Worm (Caenorhabditis elegans) whole organism, L2 larva: Measurements from ENCODE around the gene C25F9.16.

Experiments
- C34F6.9 ChIP-seq: fragments of 150-350 bp; optimal IDR thresholded peaks from 2 replicates; lab custom pipeline; 2014; ENCODE audit warnings: missing biosample characterization, missing genetic modification characterization
- R02D3.7 ChIP-seq: fragments of 150-350 bp; optimal IDR thresholded peaks from 2 replicates; lab custom pipeline; 2014; ENCODE audit warnings: missing biosample characterization, missing genetic modification characterization
- ZK546.5 ChIP-seq: sonication (generic microtip); optimal IDR thresholded peaks from 2 replicates; lab custom pipeline; 2017; ENCODE audit warnings: missing biosample characterization, missing genetic modification characterization
- alr-1 ChIP-seq: fragments of 150-350 bp; optimal IDR thresholded peaks from 2 replicates; lab custom pipeline; 2014; ENCODE audit warnings: missing biosample characterization, missing genetic modification characterization
- aly-2 ChIP-seq: fragments of 150-350 bp; optimal IDR thresholded peaks from 2 replicates; lab custom pipeline; 2014; ENCODE audit warnings: missing biosample characterization, missing genetic modification characterization
- ama-1 ChIP-seq: fragments of 150-350 bp; optimal IDR thresholded peaks from 2 replicates; lab custom pipeline; 2018; ENCODE audit warnings: inconsistent platforms
- blmp-1 ChIP-seq: sonication (generic microtip); optimal IDR thresholded peaks from 2 replicates; lab custom pipeline; 2017; ENCODE audit warnings: missing genetic modification characterization, mild to moderate bottlenecking, missing compliant biosample characterization, antibody characterized with exemption, moderate library complexity; ENCODE audit not compliant: insufficient read depth
- crh-2 ChIP-seq: sonication (generic microtip); optimal IDR thresholded peaks from 2 replicates; lab custom pipeline; 2017; ENCODE audit warnings: missing biosample characterization, missing genetic modification characterization
- dmd-4 ChIP-seq: sonication (generic microtip); optimal IDR thresholded peaks from 2 replicates; lab custom pipeline; 2017; ENCODE audit warnings: missing biosample characterization, missing genetic modification characterization
- elt-3 ChIP-seq: sonication (generic microtip); optimal IDR thresholded peaks from 2 replicates; lab custom pipeline; 2017; ENCODE audit warnings: missing biosample characterization, missing genetic modification characterization
- fos-1 ChIP-seq: fragments of 150-350 bp; optimal IDR thresholded peaks from 2 replicates; lab custom pipeline; 2014; ENCODE audit warnings: missing biosample characterization, missing genetic modification characterization
- gmeb-1 ChIP-seq: fragments of 150-350 bp; optimal IDR thresholded peaks from 2 replicates; lab custom pipeline; 2014; ENCODE audit warnings: missing biosample characterization, missing genetic modification characterization
- lin-11 ChIP-seq: fragments of 150-350 bp; sonication (generic microtip); optimal IDR thresholded peaks from 2 replicates; lab custom pipeline; 2014; ENCODE audit warnings: missing biosample characterization, missing genetic modification characterization, inconsistent platforms, mixed read lengths
- lin-39 ChIP-seq: fragments of 150-350 bp; optimal IDR thresholded peaks from 2 replicates; lab custom pipeline; 2014; ENCODE audit warnings: missing biosample characterization, missing genetic modification reagents, missing genetic modification characterization
- lsy-2 ChIP-seq, 2 experiments: fragments of 150-350 bp in 1 of 2; sonication (generic microtip) in 1 of 2; optimal IDR thresholded peaks; 2 replicates each; lab custom pipeline; 2014 to 2017; ENCODE audit warnings: missing biosample characterization in 2 of 2, missing genetic modification characterization in 2 of 2
- mab-5 ChIP-seq: fragments of 150-350 bp; optimal IDR thresholded peaks from 2 replicates; lab custom pipeline; 2014; ENCODE audit warnings: missing biosample characterization, missing genetic modification characterization
- mbf-1 ChIP-seq: sonication (generic microtip); optimal IDR thresholded peaks from 2 replicates; lab custom pipeline; 2017; ENCODE audit warnings: missing biosample characterization, missing genetic modification characterization
- mdl-1 ChIP-seq, 2 experiments: fragments of 150-350 bp in 1 of 2; sonication (generic microtip) in 1 of 2; optimal IDR thresholded peaks; 2 replicates each; lab custom pipeline; 2017; ENCODE audit warnings: missing biosample characterization in 2 of 2, missing genetic modification characterization in 2 of 2
- nhr-10 ChIP-seq: sonication (generic microtip); optimal IDR thresholded peaks from 2 replicates; lab custom pipeline; 2017; ENCODE audit warnings: missing biosample characterization, missing genetic modification characterization
- nhr-11 ChIP-seq: fragments of 150-350 bp; optimal IDR thresholded peaks from 2 replicates; lab custom pipeline; 2014; ENCODE audit warnings: missing biosample characterization, missing genetic modification characterization
- nhr-12 ChIP-seq: fragments of 150-350 bp; optimal IDR thresholded peaks from 2 replicates; lab custom pipeline; 2014; ENCODE audit warnings: missing biosample characterization, missing genetic modification characterization
- nhr-129 ChIP-seq: fragments of 150-350 bp; optimal IDR thresholded peaks from 2 replicates; lab custom pipeline; 2014; ENCODE audit warnings: missing biosample characterization, missing genetic modification characterization
- nhr-23 ChIP-seq: fragments of 150-350 bp; optimal IDR thresholded peaks from 2 replicates; lab custom pipeline; 2014; ENCODE audit warnings: missing biosample characterization, missing genetic modification reagents, missing genetic modification characterization
- nhr-237 ChIP-seq: fragments of 150-350 bp; optimal IDR thresholded peaks from 2 replicates; lab custom pipeline; 2014; ENCODE audit warnings: missing biosample characterization, missing genetic modification characterization
- nhr-25 ChIP-seq: fragments of 150-350 bp; sonication (generic microtip); optimal IDR thresholded peaks from 3 replicates; lab custom pipeline; 2014; ENCODE audit warnings: missing biosample characterization, missing genetic modification characterization
- nhr-77 ChIP-seq: fragments of 150-350 bp; optimal IDR thresholded peaks from 2 replicates; lab custom pipeline; 2014; ENCODE audit warnings: missing biosample characterization, missing genetic modification characterization
- peb-1 ChIP-seq: fragments of 150-350 bp; optimal IDR thresholded peaks from 2 replicates; lab custom pipeline; 2014; ENCODE audit warnings: missing biosample characterization, missing genetic modification characterization
- sem-4 ChIP-seq: fragments of 150-350 bp; optimal IDR thresholded peaks from 2 replicates; lab custom pipeline; 2014; ENCODE audit warnings: missing biosample characterization, missing genetic modification reagents, missing genetic modification characterization
- sma-3 ChIP-seq: sonication (generic microtip); optimal IDR thresholded peaks from 2 replicates; lab custom pipeline; 2016; ENCODE audit warnings: missing genetic modification reagents, missing genetic modification characterization, missing compliant biosample characterization
- sma-9 ChIP-seq, 2 experiments: fragments of 150-350 bp in 1 of 2; sonication (generic microtip) in 1 of 2; optimal IDR thresholded peaks; 2 replicates each; lab custom pipeline; 2014 to 2016; ENCODE audit warnings: missing genetic modification characterization in 2 of 2, mild to moderate bottlenecking in 1 of 2, missing biosample characterization in 1 of 2, missing compliant biosample characterization in 1 of 2, missing genetic modification reagents in 1 of 2, moderate library complexity in 1 of 2
- unc-55 ChIP-seq: fragments of 150-350 bp; sonication (generic microtip); optimal IDR thresholded peaks from 3 replicates; lab custom pipeline; 2014; ENCODE audit warnings: missing biosample characterization, missing genetic modification reagents, missing genetic modification characterization
- unc-62 ChIP-seq: fragments of 150-350 bp; optimal IDR thresholded peaks from 2 replicates; lab custom pipeline; 2014; ENCODE audit warnings: missing biosample characterization, missing genetic modification reagents, missing genetic modification characterization
- zag-1 ChIP-seq: fragments of 150-350 bp; optimal IDR thresholded peaks from 2 replicates; lab custom pipeline; 2014; ENCODE audit warnings: missing biosample characterization, missing genetic modification characterization
- ztf-11 ChIP-seq: sonication (generic microtip); optimal IDR thresholded peaks from 2 replicates; lab custom pipeline; 2017; ENCODE audit warnings: missing biosample characterization, missing genetic modification characterization
- ztf-4 ChIP-seq: fragments of 150-350 bp; optimal IDR thresholded peaks from 2 replicates; lab custom pipeline; 2014; ENCODE audit warnings: missing biosample characterization, missing genetic modification characterization

The C25F9.16 gene

DNA sequence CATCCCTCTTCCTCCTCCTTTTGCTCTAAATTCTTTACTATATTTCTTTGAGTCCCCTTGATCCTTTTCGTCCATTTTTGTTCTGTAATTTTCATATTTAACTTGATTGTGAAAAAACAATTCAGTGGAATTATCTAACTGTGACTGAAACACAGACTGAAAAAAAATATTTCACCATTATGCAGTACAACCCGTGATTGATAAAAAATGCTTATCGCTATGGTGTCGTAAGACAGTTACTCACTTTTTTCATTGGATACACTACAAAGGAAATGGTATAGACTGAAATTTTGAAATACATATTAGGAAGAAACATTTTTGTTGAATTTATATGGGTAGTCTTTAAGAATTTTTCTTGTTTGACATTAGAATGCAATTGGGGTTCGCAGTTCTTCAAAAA is 33.4 kb downstream of the C25F9.16 start, which contains the start of gene Y43F8B.23:
TSS of gene Y43F8B.23 (minus strand) at position 75 of the 400 bp plus-strand sequence.
- TF ChIP-seq crh-2 (tag; lab: Kevin White, UChicago) = peak; percentile 14
- TF ChIP-seq fos-1 (tag; lab: Kevin White, UChicago) = peak; percentile 92
- peak; percentile 2 for TF ChIP-seq gmeb-1 (tag; lab: Kevin White, UChicago)
- no peak for TF ChIP-seq lin-11 (tag; lab: Kevin White, UChicago)

DNA sequence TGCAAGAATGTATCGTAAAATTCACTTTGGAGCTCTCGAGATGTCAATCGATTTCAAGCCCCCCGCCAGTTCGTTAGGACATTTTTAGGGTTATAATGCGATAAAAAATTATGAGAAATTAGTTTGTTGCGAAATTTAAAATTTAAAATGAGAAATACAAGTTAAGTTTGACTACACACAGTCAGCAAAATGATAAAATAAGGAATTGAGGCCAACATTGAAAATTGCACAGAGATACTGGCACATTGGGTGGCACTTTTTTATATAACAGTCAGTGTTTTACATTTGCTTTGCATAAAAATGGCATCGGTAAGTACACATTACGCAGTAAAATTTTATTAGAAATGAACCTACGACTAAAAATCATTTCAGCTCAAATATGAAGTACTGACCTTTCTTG is 33.9 kb downstream of the C25F9.16 start, which contains the start of gene Y43F8B.12:
TSS of gene Y43F8B.12 (plus strand) at position 301 of the 400 bp plus-strand sequence.
- no peak for TF ChIP-seq ZK546.5
- TF ChIP-seq sma-3 = no peak
- TF ChIP-seq unc-62 (GFP tag; lab: Kevin White, UChicago) = no peak
- no peak for TF ChIP-seq nhr-129 (tag; lab: Kevin White, UChicago)
- no peak for TF ChIP-seq alr-1 (tag; lab: Kevin White, UChicago)
- no peak for TF ChIP-seq dmd-4 (tag; lab: Kevin White, UChicago)
- TF ChIP-seq aly-2 (tag; lab: Kevin White, UChicago) = no peak
- TF ChIP-seq ztf-11 (tag; lab: Kevin White, UChicago) = no peak
- TF ChIP-seq nhr-237 (tag; lab: Kevin White, UChicago) = no peak
- TF ChIP-seq mbf-1 = no peak
- no peak for TF ChIP-seq unc-55 (GFP tag; lab: Kevin White, UChicago)
- TF ChIP-seq sem-4 (tag; lab: Kevin White, UChicago) = no peak
- TF ChIP-seq elt-3 (tag; lab: Kevin White, UChicago) = no peak
- TF ChIP-seq R02D3.7 = no peak
- TF ChIP-seq nhr-12 (tag; lab: Kevin White, UChicago) = no peak
- no peak for TF ChIP-seq fos-1 (tag; lab: Kevin White, UChicago)

DNA sequence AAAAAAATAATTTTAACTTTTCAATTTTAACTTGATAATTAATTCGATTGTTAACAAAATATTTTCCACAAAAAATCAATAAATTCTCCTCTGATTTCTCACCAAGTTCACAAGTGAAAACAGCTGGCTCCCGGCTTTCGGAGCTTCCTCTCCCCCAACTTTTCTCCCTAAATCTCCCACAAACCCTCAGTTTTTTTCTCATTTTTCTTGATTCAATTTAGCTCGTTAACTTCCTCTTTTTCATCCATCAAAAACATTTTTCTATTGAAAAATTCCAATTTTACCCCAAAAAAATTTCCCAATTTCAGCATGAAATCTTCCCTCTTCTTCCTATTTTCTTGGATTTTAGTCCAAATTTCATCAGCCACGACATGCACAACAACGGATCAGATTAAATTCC is 36.2 kb downstream of the C25F9.16 start, which contains the start of gene Y43F8B.11:
TSS of gene Y43F8B.11 (plus strand) at position 301 of the 400 bp plus-strand sequence.
- no peak for TF ChIP-seq blmp-1 (tag; lab: Kevin White, UChicago)
- no peak for TF ChIP-seq lin-39 (tag; lab: Kevin White, UChicago)
- no peak for TF ChIP-seq mdl-1 (tag; optimal IDR thresholded peaks at IDR 0.05; lab: Kevin White, UChicago)
- TF ChIP-seq lin-11 (tag; lab: Kevin White, UChicago) = no peak
- no peak for TF ChIP-seq nhr-25 (tag; lab: Kevin White, UChicago)
- no peak for TF ChIP-seq zag-1 (tag; lab: Kevin White, UChicago)
- TF ChIP-seq mab-5 (tag; lab: Kevin White, UChicago) = no peak
- no peak for TF ChIP-seq sma-3
- TF ChIP-seq peb-1 = no peak
- no peak for TF ChIP-seq lsy-2 (tag; optimal IDR thresholded peaks at IDR 0.05; lab: Kevin White, UChicago)
- TF ChIP-seq mbf-1 = no peak
- TF ChIP-seq fos-1 (tag; lab: Kevin White, UChicago) = no peak
- TF ChIP-seq elt-3 (tag; lab: Kevin White, UChicago) = no peak
- no peak for TF ChIP-seq nhr-77 (tag; lab: Kevin White, UChicago)
- no peak for TF ChIP-seq ama-1 (lab: Kevin White, UChicago)
- no peak for TF ChIP-seq sma-9 (GFP tag; optimal IDR thresholded peaks at IDR 0.05; lab: Kevin White, UChicago)
- TF ChIP-seq sma-9 (tag; optimal IDR thresholded peaks at IDR 0.05; lab: Kevin White, UChicago) = no peak

DNA sequence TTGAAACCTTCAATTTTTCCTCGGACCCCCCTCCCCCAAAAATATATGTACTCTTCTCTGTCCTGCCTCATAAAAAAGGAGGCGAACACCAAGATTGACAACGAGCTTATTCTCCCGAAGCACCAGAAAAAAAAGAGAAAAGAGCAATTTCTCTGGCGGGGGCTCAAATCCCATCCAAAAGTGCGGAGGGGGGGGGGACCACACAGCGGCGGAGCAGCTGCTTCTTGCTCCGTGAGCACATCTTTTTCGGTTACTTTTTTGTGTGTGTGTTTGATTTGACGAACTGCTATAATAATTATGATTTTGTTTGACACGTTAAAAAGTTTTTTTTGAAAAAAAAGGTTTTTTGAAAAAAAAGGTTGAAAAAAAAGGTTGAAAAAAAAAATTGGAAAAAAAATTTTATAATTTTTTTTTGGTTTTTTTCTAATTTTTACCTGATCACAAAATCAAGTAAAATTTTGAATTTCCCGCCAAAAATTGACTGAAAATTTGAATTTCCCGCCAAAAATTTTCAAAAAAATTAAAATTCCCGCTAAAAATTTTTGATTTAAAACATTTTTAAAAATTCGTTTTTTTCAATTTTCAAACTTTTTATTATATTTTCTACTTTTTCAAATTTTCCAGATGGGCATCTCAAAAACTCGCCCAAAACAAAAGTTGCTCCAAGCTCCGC is 39.8 kb downstream of the C25F9.16 start, which contains the start of gene Y43F8B.10:
TSS of gene Y43F8B.10 (plus strand) at position 623 of the 673 bp plus-strand sequence.
- TF ChIP-seq ztf-4 (tag; lab: Kevin White, UChicago) (no peak), nhr-12 (tag; lab: Kevin White, UChicago) (no peak), crh-2 (tag; lab: Kevin White, UChicago) (no peak), elt-3 (tag; lab: Kevin White, UChicago) (no peak), nhr-10 (no peak), ztf-11 (tag; lab: Kevin White, UChicago) (no peak), nhr-23 (no peak), ama-1 (lab: Kevin White, UChicago) (no peak), C34F6.9 (tag; lab: Kevin White, UChicago) (no peak), nhr-11 (tag; lab: Kevin White, UChicago) (no peak), sma-3 (no peak), mab-5 (tag; lab: Kevin White, UChicago) (no peak)
